Worm (Caenorhabditis elegans): Measurements from ENCODE around the gene T04A8.8.

DNA sequence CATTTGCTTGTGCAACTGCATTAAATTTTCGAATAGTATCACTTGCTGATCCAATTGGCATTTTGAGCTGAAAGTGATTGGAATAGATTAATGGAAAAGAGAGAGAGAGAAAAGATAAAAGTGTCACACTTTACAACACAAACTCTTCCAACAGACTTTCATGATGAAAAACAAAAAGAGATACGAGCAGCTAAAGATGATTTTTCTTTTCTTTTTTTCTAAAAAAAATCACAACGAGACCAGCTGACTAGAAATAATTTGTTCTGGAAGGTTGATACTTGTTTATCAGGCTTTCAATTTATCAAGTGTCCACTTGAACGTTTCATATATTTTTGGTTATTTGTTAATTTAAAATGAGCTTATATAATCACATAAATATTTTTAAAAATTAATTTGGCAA is 6.7 kb upstream of the T04A8.8 start:
- TF ChIP-seq ceh-24 (tag; optimal IDR thresholded peaks at IDR 0.05) (no peak), ama-1 (optimal IDR thresholded peaks at IDR 0.05) (no peak), unc-86 (tag; optimal IDR thresholded peaks at IDR 0.05) (no peak), F13H6.1 (tag; optimal IDR thresholded peaks at IDR 0.05) (no peak), C38D4.7 (GFP tag; optimal IDR thresholded peaks at IDR 0.05) (no peak), gmeb-2 (tag; optimal IDR thresholded peaks at IDR 0.05) (no peak), rnt-1 (tag; optimal IDR thresholded peaks at IDR 0.05) (no peak), fkh-10 (GFP tag; optimal IDR thresholded peaks at IDR 0.05) (no peak), elt-2 (tag; optimal IDR thresholded peaks at IDR 0.05) (no peak), pha-4 (tag; optimal IDR thresholded peaks at IDR 0.05) (no peak), Y22D7AL.16 (tag; optimal IDR thresholded peaks at IDR 0.05) (no peak), syd-9 (tag; optimal IDR thresholded peaks at IDR 0.05) (no peak), odd-2 (tag; optimal IDR thresholded peaks at IDR 0.05) (no peak), pros-1 (tag; optimal IDR thresholded peaks at IDR 0.05) (no peak)
